Fruit fly (Drosophila melanogaster): ENCODE measurements around the gene CG11828.

DNA sequence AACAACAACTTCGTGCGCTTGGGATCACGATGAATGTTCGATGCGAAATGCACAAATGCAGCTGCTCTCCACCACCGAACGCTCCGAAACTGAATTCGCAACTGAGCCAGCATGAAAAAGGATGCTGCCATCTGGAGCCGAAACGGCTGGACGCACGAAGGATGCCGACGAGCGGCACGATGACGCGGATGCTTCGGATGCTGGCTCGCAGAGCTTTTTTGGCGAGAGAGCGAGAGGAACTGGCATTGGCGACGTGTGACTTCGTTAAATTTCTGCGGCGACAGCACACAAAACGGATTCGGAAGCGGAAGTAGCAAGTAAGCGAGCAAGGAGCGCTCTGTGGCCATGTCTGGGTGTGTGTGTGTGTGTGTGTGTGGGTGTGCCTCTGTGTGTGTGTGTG is 47.4 kb downstream of the CG11828 start, which contains the start of gene DIP-gamma:
- TF ChIP-seq ttk (optimal IDR thresholded peaks at IDR 0.05) (no peak), h (optimal IDR thresholded peaks at IDR 0.05) (no peak), psq (optimal IDR thresholded peaks at IDR 0.05) (no peak), insv (optimal IDR thresholded peaks at IDR 0.05) (no peak), Sin3A (optimal IDR thresholded peaks at IDR 0.05) (no peak), Myc (optimal IDR thresholded peaks at IDR 0.05) (no peak)
